Fruit fly (Drosophila melanogaster) whole organism, embryonic: ENCODE measurements around the gene CG43901.

Experiments
- CG10274 ChIP-seq: fragments of 200-800 bp; sonication (Bioruptor generic); optimal IDR thresholded peaks from 3 replicates; lab custom pipeline; 2017; ENCODE audit warnings: missing biosample characterization, mild to moderate bottlenecking, missing genetic modification characterization
- CG12219 ChIP-seq: fragments of 200-800 bp; sonication (Bioruptor generic); optimal IDR thresholded peaks from 3 replicates; lab custom pipeline; 2018; ENCODE audit warnings: missing biosample characterization, mild to moderate bottlenecking, missing genetic modification characterization
- CG30020 ChIP-seq: fragments of 200-800 bp; optimal IDR thresholded peaks from 2 replicates; lab custom pipeline; 2019; ENCODE audit warnings: missing biosample characterization, mild to moderate bottlenecking, missing genetic modification characterization, moderate library complexity
- CG31388 ChIP-seq: fragments of 200-800 bp; sonication (Bioruptor generic); optimal IDR thresholded peaks from 2 replicates; lab custom pipeline; 2016; ENCODE audit warnings: missing biosample characterization, missing genetic modification characterization
- CG34422 ChIP-seq: fragments of 200-800 bp; sonication (Bioruptor generic); IDR thresholded peaks from 3 replicates; pipeline ENCODE4 v1.3.6; 2022; ENCODE audit warnings: missing biosample characterization, missing genetic modification characterization
- CG5180 ChIP-seq: fragments of 200-800 bp; sonication (Bioruptor generic); optimal IDR thresholded peaks from 3 replicates; lab custom pipeline; 2017; ENCODE audit warnings: missing biosample characterization, missing genetic modification characterization, mild to moderate bottlenecking, moderate library complexity, missing genetic modification reagents
- CG6689 ChIP-seq: fragments of 200-800 bp; sonication (Bioruptor generic); IDR thresholded peaks from 2 replicates; pipeline ENCODE4 v1.3.6; 2022; ENCODE audit warnings: missing biosample characterization, missing genetic modification characterization
- CG6791 ChIP-seq: fragments of 200-800 bp; sonication (Bioruptor generic); IDR thresholded peaks from 3 replicates; pipeline ENCODE4 v1.3.6; 2022; ENCODE audit warnings: missing biosample characterization, missing genetic modification characterization; ENCODE audit not compliant: partially characterized antibody
- CG7786 ChIP-seq: fragments of 200-800 bp; sonication (Bioruptor generic); optimal IDR thresholded peaks from 2 replicates; lab custom pipeline; 2016; ENCODE audit warnings: missing biosample characterization, missing genetic modification characterization
- CG8290 ChIP-seq, 3 experiments: fragments of 200-800 bp; sonication (Bioruptor generic); optimal IDR thresholded peaks; 2 replicates each; lab custom pipeline; 2016 to 2019; ENCODE audit warnings: missing biosample characterization in 3 of 3, missing genetic modification characterization in 3 of 3, mild to moderate bottlenecking in 2 of 3, moderate library complexity in 1 of 3
- Dek ChIP-seq: fragments of 200-800 bp; sonication (Bioruptor generic); optimal IDR thresholded peaks from 3 replicates; lab custom pipeline; 2019; ENCODE audit warnings: missing biosample characterization, mild to moderate bottlenecking, missing genetic modification characterization, moderate library complexity
- Ets65A ChIP-seq: fragments of 200-800 bp; sonication (Bioruptor generic); peaks from one replicate; lab custom pipeline; 2016; ENCODE audit warnings: missing biosample characterization, missing genetic modification characterization
- Fer2 ChIP-seq: fragments of 200-800 bp; sonication (Bioruptor generic); optimal IDR thresholded peaks from 2 replicates; lab custom pipeline; 2018; ENCODE audit warnings: missing biosample characterization, mild to moderate bottlenecking, missing genetic modification characterization, moderate library complexity
- Med ChIP-seq: fragments of 200-800 bp; sonication (Bioruptor generic); peaks from one replicate; lab custom pipeline; 2016; ENCODE audit warnings: missing biosample characterization, missing genetic modification characterization, mild to moderate bottlenecking, inconsistent platforms, moderate library complexity
- NC2α ChIP-seq: fragments of 200-800 bp; sonication (Bioruptor generic); optimal IDR thresholded peaks from 2 replicates; lab custom pipeline; 2016; ENCODE audit warnings: missing biosample characterization, missing genetic modification characterization
- NK7.1 ChIP-seq: fragments of 200-800 bp; sonication (Bioruptor generic); optimal IDR thresholded peaks from 3 replicates; lab custom pipeline; 2016; ENCODE audit warnings: missing biosample characterization, missing genetic modification characterization
- Ravus ChIP-seq: fragments of 200-800 bp; sonication (Bioruptor generic); IDR thresholded peaks from 2 replicates; pipeline ENCODE4 v1.3.6; 2022; ENCODE audit warnings: missing biosample characterization, missing genetic modification characterization
- Xrp1 ChIP-seq: fragments of 200-800 bp; sonication (Bioruptor generic); IDR thresholded peaks from 2 replicates; pipeline ENCODE4 v1.3.6; 2022; ENCODE audit warnings: missing biosample characterization, missing genetic modification characterization
- ara ChIP-seq: fragments of 200-800 bp; sonication (Bioruptor generic); IDR thresholded peaks from 2 replicates; pipeline ENCODE4 v1.3.6; 2022; ENCODE audit warnings: missing biosample characterization, missing genetic modification characterization
- bbx ChIP-seq: fragments of 200-800 bp; sonication (Bioruptor generic); IDR thresholded peaks from 2 replicates; pipeline ENCODE4 v1.3.6; 2022; ENCODE audit warnings: missing biosample characterization, missing genetic modification characterization; ENCODE audit not compliant: partially characterized antibody
- cwo ChIP-seq: fragments of 200-800 bp; sonication (Bioruptor generic); optimal IDR thresholded peaks from 3 replicates; lab custom pipeline; 2017; ENCODE audit warnings: missing biosample characterization, missing genetic modification characterization, mild to moderate bottlenecking, moderate library complexity, missing genetic modification reagents
- danr ChIP-seq: fragments of 200-800 bp; sonication (Bioruptor generic); IDR thresholded peaks from 2 replicates; pipeline ENCODE4 v1.3.6; 2022; ENCODE audit warnings: missing biosample characterization, missing genetic modification characterization
- exex ChIP-seq: fragments of 200-800 bp; sonication (Bioruptor generic); optimal IDR thresholded peaks from 4 replicates; lab custom pipeline; 2018; ENCODE audit warnings: missing biosample characterization, mild to moderate bottlenecking, missing genetic modification characterization, moderate library complexity
- fd3F ChIP-seq: fragments of 200-800 bp; sonication (Bioruptor generic); optimal IDR thresholded peaks from 2 replicates; lab custom pipeline; 2018; ENCODE audit warnings: missing biosample characterization, mild to moderate bottlenecking, missing genetic modification characterization, moderate library complexity
- gem ChIP-seq: fragments of 200-800 bp; sonication (Bioruptor generic); optimal IDR thresholded peaks from 2 replicates; lab custom pipeline; 2019; ENCODE audit warnings: missing biosample characterization, mild to moderate bottlenecking, missing genetic modification characterization, moderate library complexity
- grn ChIP-seq: fragments of 200-800 bp; sonication (Bioruptor generic); optimal IDR thresholded peaks from 3 replicates; lab custom pipeline; 2017; ENCODE audit warnings: missing biosample characterization, missing genetic modification characterization
- gsb-n ChIP-seq: fragments of 200-800 bp; sonication (Bioruptor generic); optimal IDR thresholded peaks from 3 replicates; lab custom pipeline; 2018; ENCODE audit warnings: missing biosample characterization, mild to moderate bottlenecking, missing genetic modification characterization
- mirr ChIP-seq: fragments of 200-800 bp; sonication (Bioruptor generic); optimal IDR thresholded peaks from 3 replicates; lab custom pipeline; 2018; ENCODE audit warnings: missing biosample characterization, mild to moderate bottlenecking, missing genetic modification characterization
- prd ChIP-seq, 3 experiments: fragments of >200 bp in 2 of 3; fragments of 200-800 bp in 1 of 3; sonication (Bioruptor generic) in 1 of 3; optimal IDR thresholded peaks in 2 of 3; IDR thresholded peaks in 1 of 3; 2 replicates in 2 of 3; 3 replicates in 1 of 3; pipeline versions ENCODE4 v1.3.6 to Lab custom; 2017 to 2022; ENCODE audit warnings: missing biosample characterization in 1 of 3, missing genetic modification characterization in 1 of 3
- row ChIP-seq: fragments of 200-800 bp; sonication (Bioruptor generic); IDR thresholded peaks from 3 replicates; pipeline ENCODE4 v1.3.6; 2022; ENCODE audit warnings: missing biosample characterization, missing genetic modification characterization
- sens ChIP-seq: fragments of 200-800 bp; sonication (Bioruptor generic); peaks from one replicate; lab custom pipeline; 2016; ENCODE audit warnings: missing biosample characterization, missing genetic modification characterization
- sug ChIP-seq: fragments of 200-800 bp; optimal IDR thresholded peaks from 2 replicates; lab custom pipeline; 2019; ENCODE audit warnings: missing biosample characterization, mild to moderate bottlenecking, missing genetic modification characterization, moderate library complexity
- z ChIP-seq: fragments of 200-800 bp; sonication (Bioruptor generic); IDR thresholded peaks from 3 replicates; pipeline ENCODE4 v1.3.6; 2022; ENCODE audit warnings: missing biosample characterization, missing genetic modification characterization
- zfh1 ChIP-seq: fragments of 200-800 bp; sonication (Bioruptor generic); IDR thresholded peaks from 3 replicates; pipeline ENCODE4 v1.3.6; 2022; ENCODE audit warnings: missing biosample characterization, missing genetic modification characterization

CG43901 gene

dm6 chrX:10886418-10886817, 19.1 kb upstream of the CG43901 start:
- TF ChIP-seq CG6791 (no peak), CG5180 (GFP tag; lab: Kevin White, UChicago) (no peak), CG31388 (GFP tag; lab: Kevin White, UChicago) (no peak), CG10274 (peak; percentile 94), NC2α (GFP tag; lab: Kevin White, UChicago) (no peak), fd3F (GFP tag; lab: Kevin White, UChicago) (no peak), CG8290 (GFP tag; optimal IDR thresholded peaks at IDR 0.05; lab: Kevin White, UChicago) (no peak), CG8290 (tag; optimal IDR thresholded peaks at IDR 0.05; lab: Kevin White, UChicago) (peak in 1 of 2 experiments; percentile 11), row (GFP tag; lab: Robert Waterston, UW) (peak; percentile 44), sens (GFP tag; lab: Kevin White, UChicago) (peak; percentile 37), NK7.1 (GFP tag; lab: Kevin White, UChicago) (no peak), Fer2 (no peak), CG7786 (GFP tag; lab: Kevin White, UChicago) (peak; percentile 12)

dm6 chrX:10887643-10888042, 17.9 kb upstream of the CG43901 start:
- TF ChIP-seq prd (optimal IDR thresholded peaks at IDR 0.05; lab: Kevin White, UChicago) (no peak), prd (GFP tag; IDR thresholded peaks at IDR 0.05; lab: Robert Waterston, UW) (no peak), sug (tag; lab: Kevin White, UChicago) (peak; percentile 33), cwo (GFP tag; lab: Kevin White, UChicago) (peak; percentile 15), mirr (GFP tag; lab: Kevin White, UChicago) (peak; percentile 39), exex (tag; lab: Kevin White, UChicago) (peak; percentile 91), ara (GFP tag; lab: Robert Waterston, UW) (no peak), grn (peak; percentile 74), Ets65A (no peak)

- TF ChIP-seq danr (GFP tag; lab: Robert Waterston, UW) (no peak), gsb-n (tag; lab: Kevin White, UChicago) (no peak), CG12219 (no peak), bbx (GFP tag; lab: Robert Waterston, UW) (no peak), Ravus (GFP tag; lab: Robert Waterston, UW) (no peak), Dek (no peak)
Measured at dm6 chrX:10889955-10890617, 15.5 kb upstream of the CG43901 start.

- peak; percentile 88 for TF ChIP-seq z (GFP tag; lab: Robert Waterston, UW)
- TF ChIP-seq CG30020 (tag; lab: Kevin White, UChicago), result no peak
- TF ChIP-seq, all 482 proteins: peak for 1
Measured at dm6 chrX:10891150-10891549, 14.4 kb upstream of the CG43901 start, which contains the start of gene Ork1. TSS of gene Ork1 (minus strand) at chrX:10891250.

DNA sequence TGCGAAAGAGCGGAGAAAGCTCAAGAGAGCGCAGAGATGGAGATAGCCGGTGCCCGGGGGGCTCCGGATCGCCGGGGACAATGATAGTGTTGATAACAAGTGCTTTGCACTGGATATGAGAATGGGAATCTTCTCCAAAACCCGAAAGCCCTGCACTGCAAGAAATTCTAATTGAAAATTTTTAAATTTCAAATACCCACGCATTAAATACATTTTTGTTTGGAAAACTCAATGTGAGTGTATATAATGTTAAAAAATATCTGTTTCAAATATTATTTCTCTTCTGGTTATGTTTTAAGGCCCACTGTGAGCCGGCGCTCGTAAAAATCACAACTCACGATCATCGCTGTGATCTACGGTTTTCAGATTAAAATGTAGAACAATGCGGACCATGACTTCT, 12.4 kb upstream of the CG43901 start:
- TF ChIP-seq ara (GFP tag; lab: Robert Waterston, UW), result 0 out of 2 replicates have a peak, but pooled peaks have one; percentile 9
- peak; percentile 28 for TF ChIP-seq Med (GFP tag; lab: Kevin White, UChicago)
- TF ChIP-seq CG34422 (GFP tag; lab: Robert Waterston, UW), result no peak
- peak; percentile 47 for TF ChIP-seq sens (GFP tag; lab: Kevin White, UChicago)
- TF ChIP-seq prd (optimal IDR thresholded peaks at IDR 0.05; lab: Kevin White, UChicago), result no peak
- 0 out of 3 replicates have a peak, but pooled peaks have one; percentile 17 for TF ChIP-seq prd (GFP tag; IDR thresholded peaks at IDR 0.05; lab: Robert Waterston, UW)
- 0 out of 2 replicates have a peak, but pooled peaks have one; percentile 14 for TF ChIP-seq CG6689 (GFP tag; lab: Robert Waterston, UW)
- TF ChIP-seq Xrp1 (GFP tag; lab: Robert Waterston, UW), result 0 out of 2 replicates have a peak, but pooled peaks have one; percentile 20
- TF ChIP-seq gem (tag; lab: Kevin White, UChicago), result peak; percentile 7
- TF ChIP-seq zfh1 (GFP tag; lab: Robert Waterston, UW), result no peak
- TF ChIP-seq, all 482 proteins: peak for 7
